Worm (Caenorhabditis elegans): ENCODE data around the gene hgap-2.

hgap-2 gene

DNA sequence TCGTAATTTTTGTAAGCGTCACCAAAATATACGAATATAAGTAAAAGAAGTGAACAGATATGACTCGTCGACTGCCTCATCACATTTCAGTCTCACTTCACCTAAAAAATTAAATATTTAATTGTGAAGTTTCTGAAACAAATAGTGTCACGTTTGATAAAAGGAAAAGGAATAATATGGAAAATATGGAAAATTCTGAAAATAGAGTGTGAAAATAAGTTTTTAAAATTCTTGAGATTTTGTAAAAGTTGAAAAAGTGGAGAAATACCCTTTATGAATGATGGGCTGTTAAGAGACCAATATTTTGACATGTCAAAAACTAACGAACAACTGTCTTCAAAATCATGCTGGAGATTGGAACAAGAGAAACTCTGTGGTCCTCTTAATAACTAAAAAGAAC is 42.0 kb upstream of the hgap-2 start, which contains the start of gene T01B7.9:
T01B7.9 (minus strand) TSS at position 101 of the 400 bp plus-strand sequence.
- TF ChIP-seq zip-11 (GFP tag; IDR thresholded peaks at IDR 0.05) (no peak), gei-8 (GFP tag; optimal IDR thresholded peaks at IDR 0.05) (no peak), lir-3 (tag; optimal IDR thresholded peaks at IDR 0.05) (no peak), hmg-1.1 (GFP tag; IDR thresholded peaks at IDR 0.05) (no peak), dmd-8 (GFP tag; IDR thresholded peaks at IDR 0.05) (no peak)

DNA sequence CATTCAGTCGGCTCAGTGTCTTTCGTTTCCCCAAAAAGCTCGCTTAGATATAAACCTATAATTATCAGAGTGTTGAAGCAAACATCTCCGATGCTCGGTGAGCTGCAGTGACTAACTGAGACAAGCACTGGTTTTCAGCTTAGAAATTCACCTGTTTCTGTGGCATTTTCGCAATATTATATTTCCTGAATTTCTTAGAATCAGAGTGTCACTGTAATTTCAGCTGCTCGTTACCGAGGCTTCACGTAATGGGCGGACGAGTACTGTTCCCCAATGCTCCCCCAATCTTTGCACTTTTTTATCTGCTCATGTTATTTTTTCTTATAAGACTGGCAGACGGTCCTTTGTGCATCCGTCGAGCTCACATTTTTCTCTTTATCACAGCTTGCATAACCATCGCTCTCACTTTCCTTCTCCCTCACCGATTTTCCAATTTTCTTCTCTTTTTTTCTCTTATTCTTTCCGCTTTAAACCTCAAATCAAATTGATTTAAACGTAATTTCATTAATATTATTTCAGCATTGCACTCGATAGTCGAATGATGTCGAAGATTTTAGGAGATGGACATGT is 37.3 kb upstream of the hgap-2 start, which contains the start of gene trcs-2:
trcs-2 (plus strand) TSS at position 520 of the 570 bp plus-strand sequence.
- no peak for TF ChIP-seq php-3 (GFP tag; IDR thresholded peaks at IDR 0.05)
- no peak for TF ChIP-seq lin-39 (tag; optimal IDR thresholded peaks at IDR 0.05)
- 0 out of 2 replicates have a peak, but pooled peaks have one; percentile 16 for TF ChIP-seq egl-43 (GFP tag; IDR thresholded peaks at IDR 0.05)
- TF ChIP-seq hlh-30 (tag; optimal IDR thresholded peaks at IDR 0.05; ENCODE audit: insufficient read depth), result no peak

DNA sequence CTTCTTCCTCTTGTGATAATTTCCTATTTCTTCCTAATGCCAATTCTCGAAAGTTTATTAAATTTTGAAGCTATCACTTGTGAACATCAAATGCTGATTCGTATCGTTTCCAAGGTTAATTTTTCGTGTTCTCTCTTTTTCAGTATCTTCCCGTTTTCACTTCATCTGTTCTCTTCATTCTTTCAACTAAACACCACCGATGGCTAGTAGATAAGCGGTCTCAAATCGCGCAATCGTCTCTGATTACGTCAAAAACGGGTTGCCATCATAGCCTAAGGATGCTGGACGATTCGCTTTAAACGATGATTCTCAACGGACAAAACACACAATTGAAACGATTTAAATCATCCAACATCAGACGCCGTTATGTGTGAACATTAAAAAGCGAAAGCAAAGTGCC is 32.9 kb upstream of the hgap-2 start:
- TF ChIP-seq egl-43 (GFP tag; IDR thresholded peaks at IDR 0.05) (no peak), hlh-11 (tag; optimal IDR thresholded peaks at IDR 0.05) (peak; percentile 14), nhr-28 (tag; optimal IDR thresholded peaks at IDR 0.05) (peak; percentile 38), hif-1 (tag; optimal IDR thresholded peaks at IDR 0.05) (no peak), zag-1 (tag; optimal IDR thresholded peaks at IDR 0.05) (no peak), unc-62 (GFP tag; optimal IDR thresholded peaks at IDR 0.05 in 1 of 2) (peak in 1 of 2 experiments; percentile 37), unc-62 (tag; optimal IDR thresholded peaks at IDR 0.05) (no peak), ZK337.2 (GFP tag; IDR thresholded peaks at IDR 0.05) (no peak), pqm-1 (tag; optimal IDR thresholded peaks at IDR 0.05) (no peak), ama-1 (optimal IDR thresholded peaks at IDR 0.05) (peak; percentile 14), mdl-1 (tag; optimal IDR thresholded peaks at IDR 0.05) (peak in 1 of 2 experiments; percentile 22), set-16 (GFP tag; IDR thresholded peaks at IDR 0.05) (no peak), F44E2.7 (GFP tag; IDR thresholded peaks at IDR 0.05) (no peak), nhr-41 (GFP tag; IDR thresholded peaks at IDR 0.05) (no peak), ceh-28 (tag; optimal IDR thresholded peaks at IDR 0.05) (no peak)

DNA sequence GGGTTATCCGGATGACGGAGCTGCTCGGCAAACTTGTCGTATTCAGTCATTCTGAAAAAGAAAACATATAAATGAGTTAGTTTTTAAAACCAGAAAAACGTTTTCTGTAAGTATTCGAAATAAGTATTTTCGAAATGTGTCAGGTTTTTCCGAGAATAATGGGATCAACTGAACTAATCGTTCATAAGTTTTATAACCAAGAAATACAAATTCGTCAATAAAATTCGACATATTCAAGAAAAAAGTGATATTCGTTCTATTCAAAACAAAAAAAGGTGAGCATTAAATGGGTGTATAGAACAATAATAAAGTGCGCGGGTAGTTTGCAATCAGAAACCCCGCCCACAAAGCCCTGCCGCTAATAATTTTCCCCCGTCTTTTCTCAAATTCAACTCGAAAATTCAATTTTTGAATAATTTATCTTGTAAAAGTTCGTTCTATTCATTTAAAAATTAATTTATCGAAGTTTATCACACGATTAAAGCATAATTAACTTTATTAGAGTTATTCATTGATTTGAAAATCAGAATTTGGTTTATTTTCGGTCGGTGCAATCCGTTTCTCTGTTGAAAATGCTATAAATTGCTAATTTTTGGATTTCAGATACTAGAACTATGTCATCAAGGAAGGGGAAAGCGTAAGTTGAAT is 31.6 kb upstream of the hgap-2 start, which contains the start of the genes cyn-11 and T01B7.5:
cyn-11 (minus strand) TSS at position 51 of the 648 bp plus-strand sequence.
T01B7.5 (plus strand) TSS at position 598 of the 648 bp plus-strand sequence.
- peak; percentile 32; the same call in 1 of the 2 replicates for TF ChIP-seq lin-38 (GFP tag; IDR thresholded peaks at IDR 0.05)
- TF ChIP-seq dpl-1 (GFP tag; optimal IDR thresholded peaks at IDR 0.05), result peak; percentile 25
- TF ChIP-seq R02D3.7 (tag; optimal IDR thresholded peaks at IDR 0.05), result no peak
- peak in 1 of 2 experiments; percentile 55 for TF ChIP-seq lsy-2 (tag; optimal IDR thresholded peaks at IDR 0.05)
- peak; percentile 1 for TF ChIP-seq hlh-30 (tag; optimal IDR thresholded peaks at IDR 0.05; ENCODE audit: insufficient read depth)
- peak; percentile 12 for TF ChIP-seq hlh-11 (tag; optimal IDR thresholded peaks at IDR 0.05)
- peak; percentile 39 for TF ChIP-seq mep-1 (tag; optimal IDR thresholded peaks at IDR 0.05)
- TF ChIP-seq nhr-28 (tag; optimal IDR thresholded peaks at IDR 0.05), result peak; percentile 18
- peak; percentile 56 for TF ChIP-seq mes-2 (tag; optimal IDR thresholded peaks at IDR 0.05; ENCODE audit: poor library complexity, severe bottlenecking)
- TF ChIP-seq zip-2 (tag; optimal IDR thresholded peaks at IDR 0.05), result no peak

DNA sequence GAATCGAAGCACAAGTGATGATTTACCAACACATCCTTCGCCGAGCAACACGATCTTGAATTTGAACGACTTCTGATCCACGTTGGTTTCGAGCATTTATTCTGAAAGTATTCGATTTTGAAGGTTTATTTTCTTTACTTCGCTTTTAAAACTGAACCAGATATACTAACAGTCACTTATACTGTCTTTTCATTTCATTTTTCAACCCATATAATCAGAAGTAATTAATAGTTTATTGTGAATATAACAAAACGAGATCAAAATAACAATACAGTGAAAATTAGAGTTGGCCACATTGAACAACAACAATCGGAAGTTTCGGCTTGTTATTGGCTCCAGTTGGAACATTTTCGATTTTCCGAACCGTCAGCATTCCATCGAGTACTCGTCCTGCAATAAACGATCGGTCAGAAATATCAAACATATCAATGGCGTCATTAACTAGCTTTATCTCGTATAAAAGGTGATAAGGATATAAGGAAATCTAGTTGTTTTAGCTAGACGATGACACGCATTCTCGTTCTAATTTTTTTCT is 30.3 kb upstream of the hgap-2 start, which contains the start of the genes rab-21 and T01B7.13:
rab-21 (minus strand) TSS at position 101 of the 535 bp plus-strand sequence.
T01B7.13 (plus strand) TSS at position 485 of the 535 bp plus-strand sequence.
- TF ChIP-seq lin-13 (GFP tag; optimal IDR thresholded peaks at IDR 0.05) (no peak), aha-1 (tag) (no peak), ceh-44 (GFP tag; IDR thresholded peaks at IDR 0.05) (no peak), daf-8 (GFP tag; IDR thresholded peaks at IDR 0.05) (no peak), daf-12 (tag; optimal IDR thresholded peaks at IDR 0.05) (no peak), nhr-28 (tag; optimal IDR thresholded peaks at IDR 0.05) (no peak), ztf-7 (tag; optimal IDR thresholded peaks at IDR 0.05) (no peak), F26F4.8 (GFP tag; conservative IDR thresholded peaks at IDR 0.05) (no peak), lin-29 (GFP tag; IDR thresholded peaks at IDR 0.05) (no peak), fkh-10 (GFP tag; optimal IDR thresholded peaks at IDR 0.05) (no peak), dve-1 (tag; optimal IDR thresholded peaks at IDR 0.05; ENCODE audit: insufficient read depth) (no peak), tag-97 (GFP tag; IDR thresholded peaks at IDR 0.05) (no peak)
